Fruit fly (Drosophila melanogaster): ENCODE results near the gene CG43092.

Gene CG43092

DNA sequence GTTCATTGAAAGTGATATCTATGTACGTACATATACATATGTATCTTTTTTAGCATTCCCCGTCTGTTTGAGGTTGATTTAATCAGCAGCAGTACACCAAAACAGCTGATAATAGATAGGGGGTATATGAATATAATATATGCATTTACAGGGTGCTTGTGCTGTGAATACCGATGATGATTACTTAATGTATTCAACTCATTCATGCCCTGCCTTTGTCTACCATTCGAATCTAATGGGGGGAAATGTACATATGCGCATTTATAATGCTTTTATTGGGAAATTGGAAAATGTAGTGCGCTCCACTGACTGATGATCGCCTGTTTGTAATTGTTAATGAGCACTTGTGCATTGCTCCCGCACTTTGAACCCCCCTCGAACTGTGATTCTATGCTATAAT is 10.7 kb upstream of the CG43092 start (continued):
- TF ChIP-seq run (tag; optimal IDR thresholded peaks at IDR 0.05) = no peak
- TF ChIP-seq nmo (GFP tag; optimal IDR thresholded peaks at IDR 0.05) = no peak
- no peak for TF ChIP-seq CG14860 (GFP tag; IDR thresholded peaks at IDR 0.05; ENCODE audit: partially characterized antibody)
- TF ChIP-seq Asciz (GFP tag; optimal IDR thresholded peaks at IDR 0.05) = no peak
- TF ChIP-seq Hand (GFP tag; optimal IDR thresholded peaks at IDR 0.05) = no peak
- TF ChIP-seq ftz-f1 (GFP tag; optimal IDR thresholded peaks at IDR 0.05) = no peak
- no peak for TF ChIP-seq CG1602 (GFP tag; optimal IDR thresholded peaks at IDR 0.05)
- TF ChIP-seq CG2678 (tag; optimal IDR thresholded peaks at IDR 0.05) = no peak
- TF ChIP-seq gem (tag; optimal IDR thresholded peaks at IDR 0.05) = no peak
- no peak for TF ChIP-seq vfl (GFP tag; optimal IDR thresholded peaks at IDR 0.05)
- no peak for TF ChIP-seq CG11398 (GFP tag; optimal IDR thresholded peaks at IDR 0.05)
- TF ChIP-seq tgo (GFP tag; IDR thresholded peaks at IDR 0.05) = no peak
- TF ChIP-seq E2f2 (GFP tag; IDR thresholded peaks at IDR 0.05) = no peak
- no peak for TF ChIP-seq CG11723 (GFP tag; optimal IDR thresholded peaks at IDR 0.05)
- no peak for TF ChIP-seq dati (GFP tag; IDR thresholded peaks at IDR 0.05)
- TF ChIP-seq CG2875 (GFP tag; optimal IDR thresholded peaks at IDR 0.05) = no peak
- no peak for TF ChIP-seq CHES-1-like (GFP tag; optimal IDR thresholded peaks at IDR 0.05)
- no peak for TF ChIP-seq CG4404 (GFP tag; IDR thresholded peaks at IDR 0.05)
- no peak for TF ChIP-seq Neu2 (GFP tag; optimal IDR thresholded peaks at IDR 0.05; ENCODE audit: borderline replicate concordance)
- no peak for TF ChIP-seq Atf3 (GFP tag; optimal IDR thresholded peaks at IDR 0.05)
- no peak for TF ChIP-seq CG10654 (GFP tag; optimal IDR thresholded peaks at IDR 0.05)
- 0 out of 4 replicates have a peak, but pooled peaks have one; percentile 41 for TF ChIP-seq chinmo (GFP tag; IDR thresholded peaks at IDR 0.05; ENCODE audit: partially characterized antibody)
- no peak for TF ChIP-seq CG4820 (GFP tag; optimal IDR thresholded peaks at IDR 0.05)
- TF ChIP-seq gce (GFP tag; IDR thresholded peaks at IDR 0.05) = no peak
- TF ChIP-seq z (GFP tag; IDR thresholded peaks at IDR 0.05) = no peak
- TF ChIP-seq scrt (GFP tag; optimal IDR thresholded peaks at IDR 0.05) = no peak
- 0 out of 3 replicates have a peak, but pooled peaks have one; percentile 13 for TF ChIP-seq row (GFP tag; IDR thresholded peaks at IDR 0.05)
- no peak for TF ChIP-seq NK7.1 (GFP tag; optimal IDR thresholded peaks at IDR 0.05)
- no peak for TF ChIP-seq en (GFP tag; optimal IDR thresholded peaks at IDR 0.05)
- TF ChIP-seq CG32532 (GFP tag; IDR thresholded peaks at IDR 0.05) = 0 out of 2 replicates have a peak, but pooled peaks have one; percentile 28
- TF ChIP-seq shn (GFP tag; optimal IDR thresholded peaks at IDR 0.05) = no peak
- no peak for TF ChIP-seq Poxn (GFP tag; IDR thresholded peaks at IDR 0.05)
- TF ChIP-seq D19B (GFP tag; optimal IDR thresholded peaks at IDR 0.05) = peak; percentile 5
- TF ChIP-seq peb (GFP tag; IDR thresholded peaks at IDR 0.05) = no peak
- peak; percentile 35; the same call in 1 of the 2 replicates for TF ChIP-seq CG10366 (GFP tag; IDR thresholded peaks at IDR 0.05)
- no peak for TF ChIP-seq CG17568 (GFP tag; optimal IDR thresholded peaks at IDR 0.05)
- TF ChIP-seq bab2 (GFP tag; optimal IDR thresholded peaks at IDR 0.05) = no peak
- peak; percentile 3 for TF ChIP-seq CG10543 (GFP tag; optimal IDR thresholded peaks at IDR 0.05)
- no peak for TF ChIP-seq CG17328 (GFP tag; IDR thresholded peaks at IDR 0.05)
- TF ChIP-seq CG9727 (GFP tag; optimal IDR thresholded peaks at IDR 0.05) = no peak
- no peak for TF ChIP-seq CG15696 (tag; optimal IDR thresholded peaks at IDR 0.05)
- TF ChIP-seq Hmr (GFP tag; optimal IDR thresholded peaks at IDR 0.05) = no peak
- no peak for TF ChIP-seq sna (GFP tag; IDR thresholded peaks at IDR 0.05; ENCODE audit: partially characterized antibody)
- TF ChIP-seq CG1024 (GFP tag; IDR thresholded peaks at IDR 0.05) = no peak
- TF ChIP-seq fd64A (GFP tag; optimal IDR thresholded peaks at IDR 0.05) = no peak
- TF ChIP-seq Awh (GFP tag; IDR thresholded peaks at IDR 0.05) = 0 out of 2 replicates have a peak, but pooled peaks have one; percentile 37
- TF ChIP-seq CG12942 (GFP tag; optimal IDR thresholded peaks at IDR 0.05) = no peak
- TF ChIP-seq HLHmδ (GFP tag; optimal IDR thresholded peaks at IDR 0.05) = peak; percentile 34
- TF ChIP-seq crp (GFP tag; optimal IDR thresholded peaks at IDR 0.05) = peak in 1 of 2 experiments; percentile 12
- TF ChIP-seq Hr78 (GFP tag; optimal IDR thresholded peaks at IDR 0.05) = peak in 1 of 2 experiments; percentile 59

Data from whole organism, embryonic.